Fruit fly (Drosophila melanogaster): ENCODE results near the gene CG34148.

The CG34148 gene

DNA sequence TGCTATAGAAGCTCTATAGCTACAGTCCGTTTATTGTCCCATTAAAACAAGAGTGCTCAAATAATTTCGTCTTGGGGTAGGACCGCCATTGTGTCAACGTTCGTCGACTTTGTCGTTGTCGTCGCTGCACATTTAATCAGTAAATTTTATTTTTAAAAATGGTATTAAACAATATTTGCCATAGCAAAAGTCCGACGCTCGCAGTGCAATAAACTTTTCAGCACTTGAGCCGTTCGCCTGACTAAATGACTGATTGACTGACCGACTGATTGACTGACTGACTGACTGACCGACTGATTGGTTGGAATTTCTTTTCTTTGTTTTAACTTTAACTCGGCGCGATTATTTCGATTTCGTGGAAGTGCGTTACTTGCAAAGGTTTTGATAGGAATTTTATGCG is 11.5 kb upstream of the CG34148 start:
- TF ChIP-seq cic (GFP tag; optimal IDR thresholded peaks at IDR 0.05) (no peak), CG11617 (GFP tag; optimal IDR thresholded peaks at IDR 0.05) (no peak), bab1 (GFP tag; optimal IDR thresholded peaks at IDR 0.05) (no peak), CG7101 (tag; optimal IDR thresholded peaks at IDR 0.05) (no peak), kay (GFP tag; ENCODE audit: borderline replicate concordance) (peak; percentile 65), tj (GFP tag; optimal IDR thresholded peaks at IDR 0.05) (no peak), ovo (GFP tag; optimal IDR thresholded peaks at IDR 0.05) (no peak), CG14711 (tag; optimal IDR thresholded peaks at IDR 0.05) (no peak)

DNA sequence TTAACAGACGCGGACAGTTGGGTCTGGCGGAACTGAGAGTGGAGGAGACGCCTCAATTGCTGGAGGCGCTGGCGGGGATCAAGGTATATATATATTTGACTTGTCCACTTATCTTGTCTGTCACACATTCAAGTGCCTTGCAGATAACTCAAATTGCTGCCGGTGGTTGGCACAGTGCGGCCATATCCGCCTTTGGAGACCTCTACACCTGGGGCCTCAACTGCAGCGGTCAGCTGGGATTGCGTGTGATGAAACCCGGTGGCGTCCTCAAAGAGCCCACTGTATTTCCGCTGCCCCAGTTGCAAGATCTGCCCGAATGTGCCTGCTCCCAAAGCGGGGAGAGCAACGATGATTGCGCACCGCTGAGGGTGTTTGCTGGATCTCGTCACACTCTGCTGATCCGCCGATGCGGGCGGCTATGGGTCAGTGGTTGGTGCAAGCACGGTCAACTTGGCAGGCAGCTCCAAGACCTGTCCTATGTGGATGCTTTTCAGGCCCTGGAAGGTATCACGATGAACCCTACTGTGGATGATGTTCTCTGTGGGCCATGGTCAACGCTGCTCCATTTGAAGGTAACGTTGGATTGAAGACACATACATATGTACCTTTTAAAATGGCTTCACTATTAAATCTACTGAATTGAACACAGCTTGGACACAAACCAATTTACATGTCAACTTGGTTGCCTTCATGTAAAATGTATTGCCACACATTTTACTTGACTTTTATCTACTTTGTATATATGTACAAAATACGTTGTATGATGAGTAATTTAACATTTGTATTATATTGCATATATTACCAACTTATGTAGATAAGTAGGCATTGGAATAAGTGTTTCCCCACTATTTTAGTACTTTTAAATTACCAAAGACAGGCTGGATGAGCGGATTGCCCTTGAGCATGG is 10.5 kb upstream of the CG34148 start, which contains the start of gene CG43844:
TSS of gene CG43844 (plus strand) at position 844 of the 907 bp plus-strand sequence.
- TF ChIP-seq CG11617 (GFP tag; optimal IDR thresholded peaks at IDR 0.05) (no peak), CG5204 (GFP tag; optimal IDR thresholded peaks at IDR 0.05) (no peak), tj (GFP tag; optimal IDR thresholded peaks at IDR 0.05) (no peak), toe (GFP tag; optimal IDR thresholded peaks at IDR 0.05) (no peak), CG33017 (tag; optimal IDR thresholded peaks at IDR 0.05) (peak; percentile 22), cic (GFP tag; optimal IDR thresholded peaks at IDR 0.05) (peak; percentile 40), Hr96 (GFP tag; optimal IDR thresholded peaks at IDR 0.05) (no peak), kay (GFP tag; ENCODE audit: borderline replicate concordance) (peak; percentile 93), Mnt (GFP tag; optimal IDR thresholded peaks at IDR 0.05) (no peak), CG14711 (tag; optimal IDR thresholded peaks at IDR 0.05) (no peak), CG12768 (GFP tag; optimal IDR thresholded peaks at IDR 0.05) (peak; percentile 4), CG1620 (GFP tag; optimal IDR thresholded peaks at IDR 0.05) (no peak), bab1 (GFP tag; optimal IDR thresholded peaks at IDR 0.05) (peak; percentile 15), Clk (GFP tag; optimal IDR thresholded peaks at IDR 0.05) (no peak)

DNA sequence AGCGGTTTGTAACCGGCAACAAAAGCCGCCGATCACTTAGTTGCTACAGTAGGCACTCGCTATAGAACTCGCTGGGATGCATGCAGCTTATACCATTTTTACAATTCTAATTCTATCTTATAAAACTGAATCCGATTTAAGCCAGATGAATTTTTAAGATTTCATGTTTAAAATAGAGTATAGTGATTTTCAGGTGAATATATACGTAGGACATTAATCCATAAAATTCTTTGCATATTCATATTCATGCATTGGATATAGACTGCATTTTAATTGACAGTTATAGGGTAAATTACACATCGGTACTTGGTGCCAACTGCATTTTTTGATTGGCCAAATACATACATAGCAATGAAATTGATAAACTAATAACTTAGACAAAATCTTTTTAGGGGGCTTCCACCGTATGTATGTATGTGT is 9.1 kb upstream of the CG34148 start:
- no peak for TF ChIP-seq CG11617 (GFP tag; optimal IDR thresholded peaks at IDR 0.05)
- TF ChIP-seq CG1620 (GFP tag; optimal IDR thresholded peaks at IDR 0.05) = no peak
- TF ChIP-seq CG12768 (GFP tag; optimal IDR thresholded peaks at IDR 0.05) = peak; percentile 14
- peak; percentile 26 for TF ChIP-seq CG14711 (tag; optimal IDR thresholded peaks at IDR 0.05)
- no peak for TF ChIP-seq Mnt (GFP tag; optimal IDR thresholded peaks at IDR 0.05)
- no peak for TF ChIP-seq ovo (GFP tag; optimal IDR thresholded peaks at IDR 0.05)
- peak; percentile 54 for TF ChIP-seq kay (GFP tag; ENCODE audit: borderline replicate concordance)
- TF ChIP-seq pad (GFP tag; optimal IDR thresholded peaks at IDR 0.05) = no peak
- no peak for TF ChIP-seq CG5204 (GFP tag; optimal IDR thresholded peaks at IDR 0.05)
- TF ChIP-seq Hr96 (GFP tag; optimal IDR thresholded peaks at IDR 0.05) = no peak
- TF ChIP-seq bab1 (GFP tag; optimal IDR thresholded peaks at IDR 0.05) = peak; percentile 14
- no peak for TF ChIP-seq toe (GFP tag; optimal IDR thresholded peaks at IDR 0.05)
- TF ChIP-seq CG7101 (tag; optimal IDR thresholded peaks at IDR 0.05) = peak; percentile 24
- TF ChIP-seq cnc (optimal IDR thresholded peaks at IDR 0.05) = no peak
- no peak for TF ChIP-seq CG33017 (tag; optimal IDR thresholded peaks at IDR 0.05)

DNA sequence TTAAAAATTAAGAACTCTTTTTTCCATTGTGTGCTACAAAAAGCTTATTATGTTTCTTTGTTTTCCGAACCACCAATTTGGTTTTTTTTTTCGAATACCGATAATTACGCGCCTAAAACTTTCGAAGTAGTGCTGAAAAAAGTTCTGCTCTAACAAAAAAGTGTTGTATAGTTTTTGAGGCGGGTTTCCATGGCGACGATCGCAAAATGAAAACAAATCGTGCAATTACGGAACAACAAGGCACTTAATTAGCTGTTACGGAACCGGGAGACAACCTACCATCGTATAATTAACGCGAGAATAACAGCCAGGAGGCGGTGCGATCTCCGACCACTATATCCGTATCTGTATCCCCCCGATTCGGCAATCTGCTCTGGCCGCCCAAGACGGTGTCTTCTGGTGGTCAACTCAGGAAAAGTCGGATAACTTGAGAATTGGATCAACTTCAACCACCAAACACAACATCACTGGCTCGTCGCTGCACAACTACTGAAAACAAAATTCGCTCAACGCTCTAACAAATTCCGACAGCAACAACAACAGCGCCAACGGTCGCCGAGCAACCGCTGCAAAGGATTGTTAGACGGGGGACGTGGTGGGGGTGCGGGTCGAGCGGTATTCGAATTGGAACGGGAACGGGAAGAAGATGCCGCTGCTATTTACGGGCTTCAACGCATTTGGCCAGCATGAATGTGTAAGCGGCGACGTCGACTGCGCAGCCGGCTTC is 8.5 kb upstream of the CG34148 start, which contains the start of the genes CG6678 and dnd:
TSS of gene CG6678 (plus strand) at position 169 of the 727 bp plus-strand sequence.
TSS of gene dnd (minus strand) at position 495 of the 727 bp plus-strand sequence.
- TF ChIP-seq CG33017 (tag; optimal IDR thresholded peaks at IDR 0.05) = no peak
- peak; percentile 37 for TF ChIP-seq Crg-1 (GFP tag; optimal IDR thresholded peaks at IDR 0.05)
- TF ChIP-seq Clk (GFP tag; optimal IDR thresholded peaks at IDR 0.05) = no peak
- no peak for TF ChIP-seq toe (GFP tag; optimal IDR thresholded peaks at IDR 0.05)
- TF ChIP-seq CG11617 (GFP tag; optimal IDR thresholded peaks at IDR 0.05) = no peak
- no peak for TF ChIP-seq tj (GFP tag; optimal IDR thresholded peaks at IDR 0.05)
- peak; percentile 55 for TF ChIP-seq cic (GFP tag; optimal IDR thresholded peaks at IDR 0.05)
- peak; percentile 49 for TF ChIP-seq CG14711 (tag; optimal IDR thresholded peaks at IDR 0.05)
- peak; percentile 26 for TF ChIP-seq pad (GFP tag; optimal IDR thresholded peaks at IDR 0.05)
- no peak for TF ChIP-seq CG12768 (GFP tag; optimal IDR thresholded peaks at IDR 0.05)
- peak; percentile 74 for TF ChIP-seq kay (GFP tag; ENCODE audit: borderline replicate concordance)
- no peak for TF ChIP-seq CG7045 (GFP tag; optimal IDR thresholded peaks at IDR 0.05)
- TF ChIP-seq ovo (GFP tag; optimal IDR thresholded peaks at IDR 0.05) = no peak
- peak; percentile 20 for TF ChIP-seq Mnt (GFP tag; optimal IDR thresholded peaks at IDR 0.05)
- TF ChIP-seq cnc (optimal IDR thresholded peaks at IDR 0.05) = no peak
- no peak for TF ChIP-seq bab1 (GFP tag; optimal IDR thresholded peaks at IDR 0.05)
- no peak for TF ChIP-seq CG5204 (GFP tag; optimal IDR thresholded peaks at IDR 0.05)
- no peak for TF ChIP-seq CG1620 (GFP tag; optimal IDR thresholded peaks at IDR 0.05)
- no peak for TF ChIP-seq Hr96 (GFP tag; optimal IDR thresholded peaks at IDR 0.05)
- peak; percentile 18 for TF ChIP-seq CG7101 (tag; optimal IDR thresholded peaks at IDR 0.05)

DNA sequence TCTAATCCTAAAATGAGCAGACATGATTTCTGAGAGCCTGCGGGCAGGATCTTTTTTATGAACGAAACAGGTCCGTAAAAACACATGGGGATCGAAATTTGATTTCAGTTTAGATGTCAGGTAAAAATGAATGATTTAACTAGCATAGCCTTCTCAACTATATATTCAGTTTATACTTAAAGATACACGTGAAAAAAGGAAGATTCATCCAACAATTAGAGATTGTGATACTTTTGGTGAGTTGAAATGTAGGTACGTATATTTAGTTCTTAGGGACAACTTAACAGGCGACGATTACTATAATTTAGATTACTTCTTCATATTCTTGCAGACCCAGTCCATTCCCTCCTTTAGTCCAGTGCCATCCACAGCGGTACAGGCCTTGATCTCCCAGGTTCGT is 7.0 kb upstream of the CG34148 start, which contains the start of gene CG17819:
TSS of gene CG17819 (minus strand) at position 101 of the 400 bp plus-strand sequence.
- TF ChIP-seq cnc (optimal IDR thresholded peaks at IDR 0.05) (no peak), pad (GFP tag; optimal IDR thresholded peaks at IDR 0.05) (no peak), CG12768 (GFP tag; optimal IDR thresholded peaks at IDR 0.05) (no peak), Clk (GFP tag; optimal IDR thresholded peaks at IDR 0.05) (no peak), ovo (GFP tag; optimal IDR thresholded peaks at IDR 0.05) (no peak), CG7101 (tag; optimal IDR thresholded peaks at IDR 0.05) (no peak), toe (GFP tag; optimal IDR thresholded peaks at IDR 0.05) (no peak), cic (GFP tag; optimal IDR thresholded peaks at IDR 0.05) (no peak), CG7045 (GFP tag; optimal IDR thresholded peaks at IDR 0.05) (no peak), bab1 (GFP tag; optimal IDR thresholded peaks at IDR 0.05) (no peak), Hr96 (GFP tag; optimal IDR thresholded peaks at IDR 0.05) (no peak), kay (GFP tag; ENCODE audit: borderline replicate concordance) (no peak), CG33017 (tag; optimal IDR thresholded peaks at IDR 0.05) (no peak), tj (GFP tag; optimal IDR thresholded peaks at IDR 0.05) (no peak), CG14711 (tag; optimal IDR thresholded peaks at IDR 0.05) (no peak), Crg-1 (GFP tag; optimal IDR thresholded peaks at IDR 0.05) (no peak)
